Fruit fly (Drosophila melanogaster) whole organism: ENCODE results near the gene Irc.

ENCODE experiments used
- EcR ChIP-seq, 2 experiments: fragments of >200 bp; optimal IDR thresholded peaks; 2 replicates each; lab custom pipeline; 2017; ENCODE audit warnings: missing biosample characterization in 2 of 2, missing genetic modification characterization in 2 of 2, missing genetic modification reagents in 2 of 2
- psq ChIP-seq: fragments of >200 bp; optimal IDR thresholded peaks from 2 replicates; lab custom pipeline; 2017
- usp ChIP-seq: fragments of >200 bp; optimal IDR thresholded peaks from 2 replicates; lab custom pipeline; 2017; ENCODE audit warnings: missing biosample characterization, missing genetic modification characterization, mixed read lengths

DNA sequence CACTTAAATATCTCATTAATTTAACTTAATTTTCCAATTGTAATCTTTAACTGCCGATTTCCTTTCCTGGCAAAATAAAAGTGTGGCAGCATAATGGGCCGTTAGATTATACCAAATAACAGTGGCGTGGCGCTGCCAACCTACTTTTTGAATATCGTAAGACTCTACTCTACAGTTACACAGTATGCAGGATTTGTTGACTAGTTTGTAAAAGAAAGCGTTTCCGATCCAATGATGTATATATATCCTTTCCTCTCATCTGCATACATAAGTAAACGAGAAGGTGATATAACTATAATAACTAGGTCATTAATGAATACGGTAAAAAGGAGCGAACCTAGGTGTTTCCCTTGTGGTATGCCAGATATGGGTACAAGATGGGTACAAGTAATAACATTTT is 10.9 kb upstream of the Irc start, which contains the start of gene EMC2B:
- TF ChIP-seq psq (lab: Kevin White, UChicago), result no peak
- TF ChIP-seq usp (GFP tag; lab: Kevin White, UChicago), result no peak
- TF ChIP-seq EcR (GFP tag; optimal IDR thresholded peaks at IDR 0.05; lab: Kevin White, UChicago), result no peak
